Fruit fly (Drosophila melanogaster) whole organism, adult: ENCODE measurements around the gene CG33557.

Experiments used
- CG1620 ChIP-seq: fragments of 200-800 bp; sonication (Bioruptor generic); optimal IDR thresholded peaks from 2 replicates; lab custom pipeline; 2016; ENCODE audit warnings: missing biosample characterization, missing genetic modification characterization
- Mnt ChIP-seq: fragments of 200-800 bp; sonication (Bioruptor generic); optimal IDR thresholded peaks from 2 replicates; lab custom pipeline; 2016; ENCODE audit warnings: missing biosample characterization, mild to moderate bottlenecking, missing genetic modification characterization
- kay ChIP-seq: fragments of 200-800 bp; sonication (Bioruptor generic); peaks from one replicate; lab custom pipeline; 2016; ENCODE audit warnings: missing biosample characterization, missing genetic modification characterization, borderline replicate concordance
- tj ChIP-seq: fragments of 200-800 bp; sonication (Bioruptor generic); optimal IDR thresholded peaks from 3 replicates; lab custom pipeline; 2017; ENCODE audit warnings: missing biosample characterization, mild to moderate bottlenecking, missing genetic modification characterization, moderate library complexity
- toe ChIP-seq: fragments of 200-800 bp; sonication (Bioruptor generic); optimal IDR thresholded peaks from 2 replicates; lab custom pipeline; 2016; ENCODE audit warnings: missing biosample characterization, missing genetic modification characterization

- TF ChIP-seq Mnt (GFP tag; lab: Kevin White, UChicago) (no peak), toe (GFP tag; lab: Kevin White, UChicago) (no peak), CG1620 (GFP tag; lab: Kevin White, UChicago) (no peak), kay (no peak), tj (GFP tag; lab: Kevin White, UChicago) (no peak)
Observed at dm6 chrX:9992934-9993333, 16.1 kb upstream of the CG33557 start.
